Worm (Caenorhabditis elegans) whole organism, early embryonic: ENCODE data around the gene C56A3.4.

ENCODE experiments used
- B0310.2 ChIP-seq: sonication (generic microtip); optimal IDR thresholded peaks from 2 replicates; lab custom pipeline; 2016; ENCODE audit warnings: mild to moderate bottlenecking, missing genetic modification characterization, missing compliant biosample characterization
- F13C5.2 ChIP-seq: sonication (generic microtip); optimal IDR thresholded peaks from 2 replicates; lab custom pipeline; 2017; ENCODE audit warnings: mild to moderate bottlenecking, missing genetic modification characterization, inconsistent platforms, missing compliant biosample characterization
- aly-1 ChIP-seq: sonication (generic microtip); optimal IDR thresholded peaks from 2 replicates; lab custom pipeline; 2016; ENCODE audit warnings: missing genetic modification characterization, missing compliant biosample characterization
- ama-1 ChIP-seq: fragments of 150-350 bp; optimal IDR thresholded peaks from 2 replicates; lab custom pipeline; 2014
- ceh-13 ChIP-seq: fragments of 200-800 bp; sonication (Bioruptor generic); optimal IDR thresholded peaks from 2 replicates; lab custom pipeline; 2018; ENCODE audit warnings: mild to moderate bottlenecking, missing genetic modification characterization, missing compliant biosample characterization
- ceh-36 ChIP-seq: sonication (generic microtip); optimal IDR thresholded peaks from 2 replicates; lab custom pipeline; 2016; ENCODE audit warnings: missing genetic modification characterization, inconsistent platforms, missing compliant biosample characterization
- ets-7 ChIP-seq: sonication (generic microtip); optimal IDR thresholded peaks from 2 replicates; lab custom pipeline; 2016; ENCODE audit warnings: missing genotype, missing genetic modification characterization, missing compliant biosample characterization
- flt-1 ChIP-seq: fragments of 200-800 bp; sonication (Bioruptor generic); IDR thresholded peaks from 2 replicates; pipeline ENCODE4 v1.3.6; 2022; ENCODE audit warnings: missing genetic modification characterization, missing compliant biosample characterization
- hmbx-1 ChIP-seq: sonication (generic microtip); optimal IDR thresholded peaks from 2 replicates; lab custom pipeline; 2016; ENCODE audit warnings: mild to moderate bottlenecking, missing genetic modification characterization, missing compliant biosample characterization
- hmg-4 ChIP-seq: fragments of 200-800 bp; sonication (Bioruptor generic); optimal IDR thresholded peaks from 2 replicates; lab custom pipeline; 2018; ENCODE audit warnings: mild to moderate bottlenecking, missing genetic modification characterization, missing compliant biosample characterization
- hnd-1 ChIP-seq: sonication (generic microtip); optimal IDR thresholded peaks from 2 replicates; lab custom pipeline; 2016; ENCODE audit warnings: missing genetic modification characterization, missing compliant biosample characterization
- pes-1 ChIP-seq: fragments of 200-800 bp; sonication (Bioruptor generic); IDR thresholded peaks from 2 replicates; pipeline ENCODE4 v1.3.6; 2022; ENCODE audit warnings: missing genetic modification reagents, missing genetic modification characterization, missing compliant biosample characterization
- scrt-1 ChIP-seq: fragments of 200-800 bp; sonication (Bioruptor generic); IDR thresholded peaks from 2 replicates; pipeline ENCODE4 v1.3.6; 2022; ENCODE audit warnings: missing genetic modification characterization, missing compliant biosample characterization
- sea-1 ChIP-seq: fragments of 200-800 bp; sonication (Bioruptor generic); conservative IDR thresholded peaks from 2 replicates; pipeline ENCODE4 v1.3.6; 2022; ENCODE audit warnings: missing genetic modification characterization, missing compliant biosample characterization
- tbx-11 ChIP-seq: fragments of 200-800 bp; sonication (Bioruptor generic); IDR thresholded peaks from 2 replicates; pipeline ENCODE4 v1.3.6; 2022; ENCODE audit warnings: missing genetic modification characterization, missing compliant biosample characterization
- tbx-37 ChIP-seq: fragments of 200-800 bp; sonication (Bioruptor generic); conservative IDR thresholded peaks from 2 replicates; pipeline ENCODE4 v1.3.6; 2022; ENCODE audit warnings: missing genetic modification reagents, missing genetic modification characterization, missing compliant biosample characterization
- tra-4 ChIP-seq: sonication (generic microtip); optimal IDR thresholded peaks from 2 replicates; lab custom pipeline; 2017; ENCODE audit warnings: missing genetic modification characterization, missing compliant biosample characterization

C56A3.4 gene

DNA sequence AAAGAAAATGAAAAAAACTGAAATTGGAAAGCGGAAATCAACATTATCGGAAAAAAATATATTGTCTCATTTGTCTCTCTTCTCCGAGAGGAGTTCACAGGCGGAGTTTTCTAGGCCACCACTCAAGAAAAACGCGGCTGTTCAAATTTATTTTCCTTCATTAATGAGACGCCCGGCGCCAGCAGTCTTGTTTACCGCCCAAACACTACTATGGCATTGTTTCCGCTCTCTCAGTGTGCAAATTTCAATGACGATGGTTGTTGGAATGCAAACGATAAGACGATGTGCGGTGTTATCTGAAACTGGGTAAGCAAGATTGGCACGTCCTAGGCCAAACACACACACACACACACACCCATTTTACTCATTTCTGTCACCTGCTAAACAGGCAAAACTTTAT, 5.2 kb upstream of the C56A3.4 start, which contains the start of gene cav-2:
Gene cav-2, plus strand, starts transcription at position 359 of the 400 bp plus-strand sequence.
- TF ChIP-seq ceh-36 (tag; lab: Kevin White, UChicago) (no peak), hmbx-1 (no peak), ceh-13 (GFP tag; lab: Kevin White, UChicago) (no peak), tbx-37 (GFP tag; lab: Robert Waterston, UW) (peak; percentile 63), scrt-1 (peak; percentile 52; the same call in 1 of the 2 replicates)

DNA sequence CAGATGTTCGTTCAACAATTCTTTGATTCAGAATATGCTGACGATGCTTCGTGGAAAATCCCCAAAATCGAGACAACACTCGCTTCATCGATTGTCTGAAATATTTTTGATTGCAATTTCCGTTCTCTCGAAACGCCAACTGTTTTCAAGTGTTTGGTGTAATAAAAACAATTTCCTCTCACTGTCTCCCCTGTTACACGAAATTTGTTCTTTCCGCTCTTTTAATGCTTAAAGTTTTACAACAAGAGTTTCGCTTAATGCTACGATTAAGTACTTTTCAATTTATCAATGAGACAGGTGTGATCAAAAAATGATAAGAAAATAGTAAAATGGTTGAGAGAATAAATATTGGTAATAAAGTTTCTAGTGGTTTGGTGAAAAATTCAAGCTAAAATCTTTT, 4.7 kb upstream of the C56A3.4 start, which contains the start of gene C56A3.6:
Gene C56A3.6, minus strand, starts transcription at position 101 of the 400 bp plus-strand sequence.
- no peak for TF ChIP-seq tra-4
- TF ChIP-seq sea-1 (GFP tag; lab: Robert Waterston, UW), result no peak
- no peak for TF ChIP-seq ceh-36 (tag; lab: Kevin White, UChicago)
- TF ChIP-seq tbx-37 (GFP tag; lab: Robert Waterston, UW), result no peak
- TF ChIP-seq scrt-1, result no peak
- TF ChIP-seq ceh-13 (GFP tag; lab: Kevin White, UChicago), result no peak
- TF ChIP-seq aly-1 (tag; lab: Kevin White, UChicago), result no peak
- TF ChIP-seq tbx-11 (GFP tag; lab: Robert Waterston, UW), result no peak
- no peak for TF ChIP-seq flt-1 (GFP tag; lab: Robert Waterston, UW)
- TF ChIP-seq B0310.2 (tag; lab: Kevin White, UChicago), result no peak
- TF ChIP-seq hnd-1 (tag; lab: Kevin White, UChicago), result no peak
- TF ChIP-seq ets-7 (tag; lab: Kevin White, UChicago), result no peak
- no peak for TF ChIP-seq hmg-4
- TF ChIP-seq hmbx-1, result no peak
- TF ChIP-seq F13C5.2 (tag; lab: Kevin White, UChicago), result no peak
- no peak for TF ChIP-seq ama-1
- no peak for TF ChIP-seq pes-1 (GFP tag; lab: Robert Waterston, UW)

ce11 chrV:13536058-13536579, 15.4 kb downstream of the C56A3.4 start, which contains the start of gene frpr-5:
Gene frpr-5 (minus strand): TSS chrV:13536108.
- TF ChIP-seq sea-1 (GFP tag; lab: Robert Waterston, UW) (no peak), aly-1 (tag; lab: Kevin White, UChicago) (no peak), ama-1 (no peak), flt-1 (GFP tag; lab: Robert Waterston, UW) (no peak), ceh-36 (tag; lab: Kevin White, UChicago) (no peak), tbx-37 (GFP tag; lab: Robert Waterston, UW) (no peak), tra-4 (no peak), pes-1 (GFP tag; lab: Robert Waterston, UW) (no peak), hnd-1 (tag; lab: Kevin White, UChicago) (no peak), hmbx-1 (no peak), hmg-4 (no peak)

ce11 chrV:13532469-13532868, 19.1 kb downstream of the C56A3.4 start:
- TF ChIP-seq ama-1 (no peak), tbx-37 (GFP tag; lab: Robert Waterston, UW) (no peak), ceh-13 (GFP tag; lab: Kevin White, UChicago) (no peak), ceh-36 (tag; lab: Kevin White, UChicago) (no peak), hmg-4 (no peak), scrt-1 (no peak), aly-1 (tag; lab: Kevin White, UChicago) (no peak), flt-1 (GFP tag; lab: Robert Waterston, UW) (no peak), B0310.2 (tag; lab: Kevin White, UChicago) (no peak), tbx-11 (GFP tag; lab: Robert Waterston, UW) (no peak), hmbx-1 (no peak)

- no peak for TF ChIP-seq tbx-11 (GFP tag; lab: Robert Waterston, UW)
These were observed 20.9 kb downstream of the C56A3.4 start, which contains the start of gene ttr-44 for ce11 chrV:13530698-13531097. Gene ttr-44 (minus strand): TSS chrV:13530744.

- TF ChIP-seq pes-1 (GFP tag; lab: Robert Waterston, UW), result no peak
- TF ChIP-seq tra-4, result no peak
- TF ChIP-seq tbx-37 (GFP tag; lab: Robert Waterston, UW), result no peak
- no peak for TF ChIP-seq ceh-13 (GFP tag; lab: Kevin White, UChicago)
These were observed 22.4 kb downstream of the C56A3.4 start for ce11 chrV:13529165-13529564.

ce11 chrV:13523194-13523593, 28.4 kb downstream of the C56A3.4 start, which contains the start of gene R11G10.3:
Gene R11G10.3 (plus strand): TSS chrV:13523494.
- TF ChIP-seq tbx-11 (GFP tag; lab: Robert Waterston, UW) (no peak), pes-1 (GFP tag; lab: Robert Waterston, UW) (no peak), hnd-1 (tag; lab: Kevin White, UChicago) (no peak), sea-1 (GFP tag; lab: Robert Waterston, UW) (no peak), B0310.2 (tag; lab: Kevin White, UChicago) (no peak), hmg-4 (no peak)

DNA sequence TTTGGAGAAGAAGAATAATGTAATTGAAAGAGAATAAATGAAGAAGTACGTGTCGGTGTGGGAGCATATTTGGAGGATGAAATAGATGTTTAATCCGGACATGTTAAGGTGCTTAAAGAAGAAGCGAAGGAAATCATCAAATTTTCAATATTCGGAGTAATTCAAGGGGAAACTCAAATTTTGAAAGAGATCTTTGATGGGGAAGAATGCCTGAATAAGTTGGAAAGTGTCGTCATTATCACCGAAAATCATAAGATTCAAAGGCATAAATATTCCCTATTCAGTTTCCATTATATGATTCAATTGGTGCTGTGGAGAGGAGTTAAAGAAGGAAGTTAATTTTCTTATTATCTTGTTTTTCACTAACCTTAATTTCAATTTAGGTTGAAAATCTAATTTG, 36.4 kb downstream of the C56A3.4 start, which contains the start of gene semi-1:
Gene semi-1, minus strand, starts transcription at position 101 of the 400 bp plus-strand sequence.
- no peak for TF ChIP-seq flt-1 (GFP tag; lab: Robert Waterston, UW)
- no peak for TF ChIP-seq hmg-4
- no peak for TF ChIP-seq ets-7 (tag; lab: Kevin White, UChicago)
- TF ChIP-seq ceh-36 (tag; lab: Kevin White, UChicago), result no peak
- TF ChIP-seq tra-4, result no peak
- TF ChIP-seq B0310.2 (tag; lab: Kevin White, UChicago), result no peak
- TF ChIP-seq sea-1 (GFP tag; lab: Robert Waterston, UW), result no peak
- TF ChIP-seq tbx-11 (GFP tag; lab: Robert Waterston, UW), result no peak
- no peak for TF ChIP-seq pes-1 (GFP tag; lab: Robert Waterston, UW)
- no peak for TF ChIP-seq scrt-1
- no peak for TF ChIP-seq hnd-1 (tag; lab: Kevin White, UChicago)
- no peak for TF ChIP-seq aly-1 (tag; lab: Kevin White, UChicago)
- TF ChIP-seq hmbx-1, result no peak
